Fruit fly (Drosophila melanogaster): Measurements from ENCODE around the gene CG8997.
A peak's percentile ranks its signal among the peaks of the same experiment; 100 is the strongest.

CG8997 gene

dm6 chr2L:13837579-13837978, 7.5 kb downstream of the CG8997 start (continued):
- TF ChIP-seq CG15601 (tag; optimal IDR thresholded peaks at IDR 0.05) (no peak), sd (tag; optimal IDR thresholded peaks at IDR 0.05) (peak; percentile 72), Bteb2 (GFP tag; optimal IDR thresholded peaks at IDR 0.05) (no peak), CG9932 (GFP tag; IDR thresholded peaks at IDR 0.05) (no peak), CG10321 (GFP tag; IDR thresholded peaks at IDR 0.05) (no peak), psq (GFP tag; optimal IDR thresholded peaks at IDR 0.05) (no peak), tap (tag; optimal IDR thresholded peaks at IDR 0.05) (no peak), CG12769 (tag; optimal IDR thresholded peaks at IDR 0.05) (peak; percentile 79), Elba2 (GFP tag; optimal IDR thresholded peaks at IDR 0.05) (peak; percentile 41), CG16779 (GFP tag; IDR thresholded peaks at IDR 0.05) (no peak), CG6175 (GFP tag; IDR thresholded peaks at IDR 0.05) (peak; percentile 92; the same call in 2 of the 3 replicates), corto (GFP tag; optimal IDR thresholded peaks at IDR 0.05) (peak; percentile 16), danr (GFP tag; IDR thresholded peaks at IDR 0.05) (no peak), vvl (GFP tag; IDR thresholded peaks at IDR 0.05) (0 out of 2 replicates have a peak, but pooled peaks have one; percentile 52), kni (GFP tag; optimal IDR thresholded peaks at IDR 0.05) (peak; percentile 48), Adf1 (GFP tag; IDR thresholded peaks at IDR 0.05) (peak; percentile 48; the same call in 1 of the 2 replicates), CG14965 (GFP tag; optimal IDR thresholded peaks at IDR 0.05; ENCODE audit: borderline replicate concordance) (no peak)

dm6 chr2L:13835959-13836358, 9.2 kb downstream of the CG8997 start:
- no peak for TF ChIP-seq CG4617 (GFP tag; optimal IDR thresholded peaks at IDR 0.05; ENCODE audit: borderline replicate concordance)
- TF ChIP-seq Ets65A (GFP tag), result no peak
- no peak for TF ChIP-seq gfzf (GFP tag; optimal IDR thresholded peaks at IDR 0.05)
- no peak for TF ChIP-seq Hand (GFP tag; optimal IDR thresholded peaks at IDR 0.05)
- TF ChIP-seq BEAF-32 (GFP tag; optimal IDR thresholded peaks at IDR 0.05), result no peak
- TF ChIP-seq TFAM (GFP tag; optimal IDR thresholded peaks at IDR 0.05), result no peak
- TF ChIP-seq MTF-1 (GFP tag; optimal IDR thresholded peaks at IDR 0.05; ENCODE audit: borderline replicate concordance), result no peak
- no peak for TF ChIP-seq peb (GFP tag; IDR thresholded peaks at IDR 0.05)
- peak; percentile 71; the same call in 2 of the 3 replicates for TF ChIP-seq sr (GFP tag; IDR thresholded peaks at IDR 0.05)
- no peak for TF ChIP-seq CG17359 (tag; optimal IDR thresholded peaks at IDR 0.05)
- TF ChIP-seq CG9876 (GFP tag; optimal IDR thresholded peaks at IDR 0.05), result no peak
- no peak for TF ChIP-seq amos (GFP tag; IDR thresholded peaks at IDR 0.05; ENCODE audit: partially characterized antibody)
- no peak for TF ChIP-seq CG1602 (GFP tag; optimal IDR thresholded peaks at IDR 0.05)
- no peak for TF ChIP-seq stc (GFP tag; IDR thresholded peaks at IDR 0.05)
- no peak for TF ChIP-seq Hr39 (optimal IDR thresholded peaks at IDR 0.05)
- no peak for TF ChIP-seq luna (GFP tag; optimal IDR thresholded peaks at IDR 0.05)
- no peak for TF ChIP-seq CG12219 (GFP tag; optimal IDR thresholded peaks at IDR 0.05)
- TF ChIP-seq Elba2 (GFP tag; optimal IDR thresholded peaks at IDR 0.05), result no peak
- TF ChIP-seq dati (GFP tag; IDR thresholded peaks at IDR 0.05), result no peak
- TF ChIP-seq CG11456 (GFP tag; IDR thresholded peaks at IDR 0.05), result peak; percentile 61; the same call in 1 of the 3 replicates
- no peak for TF ChIP-seq cas (GFP tag; IDR thresholded peaks at IDR 0.05)
- TF ChIP-seq Rfx (GFP tag; IDR thresholded peaks at IDR 0.05), result 0 out of 2 replicates have a peak, but pooled peaks have one; percentile 7
- TF ChIP-seq Rx (GFP tag; IDR thresholded peaks at IDR 0.05), result no peak
- TF ChIP-seq Dbx (GFP tag; IDR thresholded peaks at IDR 0.05), result 0 out of 3 replicates have a peak, but pooled peaks have one; percentile 9
- 0 out of 2 replicates have a peak, but pooled peaks have one; percentile 15 for TF ChIP-seq CG8765 (GFP tag; IDR thresholded peaks at IDR 0.05)
- TF ChIP-seq chm (GFP tag; IDR thresholded peaks at IDR 0.05), result 0 out of 2 replicates have a peak, but pooled peaks have one; percentile 31
- TF ChIP-seq CG6683 (GFP tag; optimal IDR thresholded peaks at IDR 0.05), result no peak
- TF ChIP-seq D19B (GFP tag; optimal IDR thresholded peaks at IDR 0.05), result no peak
- no peak for TF ChIP-seq unpg (GFP tag; optimal IDR thresholded peaks at IDR 0.05)
- no peak for TF ChIP-seq CG7839 (tag; optimal IDR thresholded peaks at IDR 0.05)
- TF ChIP-seq Drgx (GFP tag; IDR thresholded peaks at IDR 0.05), result 0 out of 2 replicates have a peak, but pooled peaks have one; percentile 6
- no peak for TF ChIP-seq CG14050 (GFP tag; IDR thresholded peaks at IDR 0.05)
- no peak for TF ChIP-seq Pdp1 (GFP tag; optimal IDR thresholded peaks at IDR 0.05)
- no peak for TF ChIP-seq Xrp1 (GFP tag; IDR thresholded peaks at IDR 0.05)
- TF ChIP-seq mld (GFP tag; IDR thresholded peaks at IDR 0.05; ENCODE audit: partially characterized antibody), result peak; percentile 50; the same call in 1 of the 3 replicates
